Fruit fly (Drosophila melanogaster) whole organism, pupa: ENCODE results near the gene pira.

Source experiments
- CG10348 ChIP-seq: fragments of 200-800 bp; sonication (Bioruptor generic); IDR thresholded peaks from 2 replicates; pipeline ENCODE4 v1.3.6; 2022; ENCODE audit warnings: missing biosample characterization, missing genetic modification characterization
- CG12605 ChIP-seq: fragments of 200-800 bp; sonication (Bioruptor generic); IDR thresholded peaks from 2 replicates; pipeline ENCODE4 v1.3.6; 2022; ENCODE audit warnings: missing biosample characterization, missing genetic modification characterization
- CG15710 ChIP-seq: fragments of 200-800 bp; sonication (Bioruptor generic); optimal IDR thresholded peaks from 2 replicates; lab custom pipeline; 2018; ENCODE audit warnings: missing biosample characterization, mild to moderate bottlenecking, missing genetic modification characterization, moderate library complexity
- CG32121 ChIP-seq: fragments of 200-800 bp; sonication (Bioruptor generic); IDR thresholded peaks from 2 replicates; pipeline ENCODE4 v1.3.6; 2022; ENCODE audit warnings: missing biosample characterization, missing genetic modification characterization
- CG8159 ChIP-seq: fragments of 200-800 bp; sonication (Bioruptor generic); optimal IDR thresholded peaks from 3 replicates; lab custom pipeline; 2018; ENCODE audit warnings: missing biosample characterization, mild to moderate bottlenecking, missing genetic modification characterization, moderate library complexity
- CG8301 ChIP-seq: fragments of 200-800 bp; sonication (Bioruptor generic); optimal IDR thresholded peaks from 2 replicates; lab custom pipeline; 2018; ENCODE audit warnings: missing biosample characterization, mild to moderate bottlenecking, missing genetic modification characterization
- CG9948 ChIP-seq: fragments of 200-800 bp; sonication (Bioruptor generic); optimal IDR thresholded peaks from 2 replicates; lab custom pipeline; 2018; ENCODE audit warnings: missing biosample characterization, mild to moderate bottlenecking, missing genetic modification characterization, moderate library complexity
- D1 ChIP-seq: fragments of 200-800 bp; sonication (Bioruptor generic); optimal IDR thresholded peaks from 2 replicates; lab custom pipeline; 2018; ENCODE audit warnings: missing biosample characterization, mild to moderate bottlenecking, missing genetic modification characterization, moderate library complexity
- EcR ChIP-seq: fragments of 200-800 bp; sonication (Bioruptor generic); optimal IDR thresholded peaks from 3 replicates; lab custom pipeline; 2019; ENCODE audit warnings: missing biosample characterization, missing genetic modification characterization, mild to moderate bottlenecking, moderate library complexity, missing genetic modification reagents
- Ets98B ChIP-seq: fragments of 200-800 bp; sonication (Bioruptor generic); IDR thresholded peaks from 2 replicates; pipeline ENCODE4 v1.3.6; 2022; ENCODE audit warnings: missing biosample characterization, missing genetic modification characterization
- Snoo ChIP-seq: fragments of 200-800 bp; sonication (Bioruptor generic); optimal IDR thresholded peaks from 3 replicates; lab custom pipeline; 2017; ENCODE audit warnings: missing biosample characterization, mild to moderate bottlenecking, missing genetic modification characterization, inconsistent platforms
- fd96Ca ChIP-seq: fragments of 200-800 bp; sonication (Bioruptor generic); IDR thresholded peaks from 3 replicates; pipeline ENCODE4 v1.3.6; 2022; ENCODE audit warnings: missing biosample characterization, missing genetic modification characterization
- rn ChIP-seq: fragments of 200-800 bp; sonication (Bioruptor generic); IDR thresholded peaks from 2 replicates; pipeline ENCODE4 v1.3.6; 2022; ENCODE audit warnings: missing biosample characterization, missing genetic modification characterization

DNA sequence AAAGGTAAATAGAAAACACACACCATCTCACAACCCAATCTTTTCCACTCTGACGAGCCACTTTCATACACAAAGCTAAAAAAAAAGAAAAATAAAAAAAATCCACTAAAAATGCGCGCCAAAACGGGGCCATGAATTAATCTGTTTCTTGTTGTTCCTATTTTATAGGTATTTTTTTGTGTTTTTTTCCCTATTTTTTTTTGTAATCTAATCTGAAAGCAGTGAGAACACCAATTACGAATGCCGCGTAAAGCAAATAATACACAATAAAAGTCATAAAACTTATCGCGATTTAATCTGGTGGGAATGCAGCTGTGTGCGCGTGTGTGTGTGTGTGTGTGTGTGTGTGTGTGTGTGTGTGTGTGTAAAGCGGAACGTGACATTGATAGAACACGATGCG lies 40.1 kb downstream of the pira start:
- TF ChIP-seq CG12605 (GFP tag; lab: Robert Waterston, UW), result no peak
- no peak for TF ChIP-seq EcR (GFP tag; lab: Kevin White, UChicago)
- no peak for TF ChIP-seq Snoo (tag; lab: Kevin White, UChicago)
- no peak for TF ChIP-seq CG9948 (tag; lab: Kevin White, UChicago)
- TF ChIP-seq Ets98B (GFP tag; lab: Robert Waterston, UW), result 0 out of 2 replicates have a peak, but pooled peaks have one; percentile 8
- TF ChIP-seq CG8159 (tag; lab: Kevin White, UChicago), result no peak
- TF ChIP-seq CG10348, result no peak
- no peak for TF ChIP-seq CG15710
- TF ChIP-seq fd96Ca, result no peak
- peak; percentile 47; the same call in 1 of the 2 replicates for TF ChIP-seq CG32121 (GFP tag; lab: Robert Waterston, UW)
- TF ChIP-seq CG8301, result no peak
- TF ChIP-seq D1 (tag; lab: Kevin White, UChicago), result no peak
- no peak for TF ChIP-seq rn (GFP tag; lab: Robert Waterston, UW)
